Worm (Caenorhabditis elegans) whole organism, early embryonic: ENCODE data around the gene Y17D7B.10.

Source experiments
- B0310.2 ChIP-seq: sonication (generic microtip); optimal IDR thresholded peaks from 2 replicates; lab custom pipeline; 2016; ENCODE audit warnings: mild to moderate bottlenecking, missing genetic modification characterization, missing compliant biosample characterization
- F13C5.2 ChIP-seq: sonication (generic microtip); optimal IDR thresholded peaks from 2 replicates; lab custom pipeline; 2017; ENCODE audit warnings: mild to moderate bottlenecking, missing genetic modification characterization, inconsistent platforms, missing compliant biosample characterization
- aly-1 ChIP-seq: sonication (generic microtip); optimal IDR thresholded peaks from 2 replicates; lab custom pipeline; 2016; ENCODE audit warnings: missing genetic modification characterization, missing compliant biosample characterization
- ama-1 ChIP-seq: fragments of 150-350 bp; optimal IDR thresholded peaks from 2 replicates; lab custom pipeline; 2014
- ceh-13 ChIP-seq: fragments of 200-800 bp; sonication (Bioruptor generic); optimal IDR thresholded peaks from 2 replicates; lab custom pipeline; 2018; ENCODE audit warnings: mild to moderate bottlenecking, missing genetic modification characterization, missing compliant biosample characterization
- ceh-36 ChIP-seq: sonication (generic microtip); optimal IDR thresholded peaks from 2 replicates; lab custom pipeline; 2016; ENCODE audit warnings: missing genetic modification characterization, inconsistent platforms, missing compliant biosample characterization
- ets-7 ChIP-seq: sonication (generic microtip); optimal IDR thresholded peaks from 2 replicates; lab custom pipeline; 2016; ENCODE audit warnings: missing genotype, missing genetic modification characterization, missing compliant biosample characterization
- flt-1 ChIP-seq: fragments of 200-800 bp; sonication (Bioruptor generic); IDR thresholded peaks from 2 replicates; pipeline ENCODE4 v1.3.6; 2022; ENCODE audit warnings: missing genetic modification characterization, missing compliant biosample characterization
- hmbx-1 ChIP-seq: sonication (generic microtip); optimal IDR thresholded peaks from 2 replicates; lab custom pipeline; 2016; ENCODE audit warnings: mild to moderate bottlenecking, missing genetic modification characterization, missing compliant biosample characterization
- hmg-4 ChIP-seq: fragments of 200-800 bp; sonication (Bioruptor generic); optimal IDR thresholded peaks from 2 replicates; lab custom pipeline; 2018; ENCODE audit warnings: mild to moderate bottlenecking, missing genetic modification characterization, missing compliant biosample characterization
- hnd-1 ChIP-seq: sonication (generic microtip); optimal IDR thresholded peaks from 2 replicates; lab custom pipeline; 2016; ENCODE audit warnings: missing genetic modification characterization, missing compliant biosample characterization
- pes-1 ChIP-seq: fragments of 200-800 bp; sonication (Bioruptor generic); IDR thresholded peaks from 2 replicates; pipeline ENCODE4 v1.3.6; 2022; ENCODE audit warnings: missing genetic modification reagents, missing genetic modification characterization, missing compliant biosample characterization
- scrt-1 ChIP-seq: fragments of 200-800 bp; sonication (Bioruptor generic); IDR thresholded peaks from 2 replicates; pipeline ENCODE4 v1.3.6; 2022; ENCODE audit warnings: missing genetic modification characterization, missing compliant biosample characterization
- sea-1 ChIP-seq: fragments of 200-800 bp; sonication (Bioruptor generic); conservative IDR thresholded peaks from 2 replicates; pipeline ENCODE4 v1.3.6; 2022; ENCODE audit warnings: missing genetic modification characterization, missing compliant biosample characterization
- tbx-11 ChIP-seq: fragments of 200-800 bp; sonication (Bioruptor generic); IDR thresholded peaks from 2 replicates; pipeline ENCODE4 v1.3.6; 2022; ENCODE audit warnings: missing genetic modification characterization, missing compliant biosample characterization
- tbx-37 ChIP-seq: fragments of 200-800 bp; sonication (Bioruptor generic); conservative IDR thresholded peaks from 2 replicates; pipeline ENCODE4 v1.3.6; 2022; ENCODE audit warnings: missing genetic modification reagents, missing genetic modification characterization, missing compliant biosample characterization
- tra-4 ChIP-seq: sonication (generic microtip); optimal IDR thresholded peaks from 2 replicates; lab custom pipeline; 2017; ENCODE audit warnings: missing genetic modification characterization, missing compliant biosample characterization

The Y17D7B.10 gene

ce11 chrV:18790658-18791057, 7.1 kb downstream of the Y17D7B.10 start, which contains the start of gene nhr-231:
Gene nhr-231 (plus strand): TSS chrV:18790958.
- TF ChIP-seq ceh-13 (GFP tag; lab: Kevin White, UChicago) (no peak), tra-4 (tag; lab: Kevin White, UChicago) (no peak), sea-1 (GFP tag; lab: Robert Waterston, UW) (no peak), aly-1 (tag; lab: Kevin White, UChicago) (no peak), tbx-11 (GFP tag; lab: Robert Waterston, UW) (no peak), hnd-1 (tag; lab: Kevin White, UChicago) (no peak), flt-1 (no peak)

- no peak for TF ChIP-seq aly-1 (tag; lab: Kevin White, UChicago)
- TF ChIP-seq tbx-11 (GFP tag; lab: Robert Waterston, UW) = no peak
- TF ChIP-seq hmbx-1 (tag; lab: Kevin White, UChicago) = no peak
- no peak for TF ChIP-seq ets-7 (tag; lab: Kevin White, UChicago)
- no peak for TF ChIP-seq pes-1 (GFP tag; lab: Robert Waterston, UW)
- TF ChIP-seq hmg-4 (GFP tag; lab: Kevin White, UChicago) = no peak
- no peak for TF ChIP-seq ceh-36
- TF ChIP-seq B0310.2 (tag; lab: Kevin White, UChicago) = no peak
- TF ChIP-seq ceh-13 (GFP tag; lab: Kevin White, UChicago) = no peak
- no peak for TF ChIP-seq tbx-37 (GFP tag; lab: Robert Waterston, UW)
- TF ChIP-seq sea-1 (GFP tag; lab: Robert Waterston, UW) = no peak
- no peak for TF ChIP-seq ama-1 (lab: Kevin White, UChicago)
- TF ChIP-seq scrt-1 (GFP tag; lab: Robert Waterston, UW) = no peak
- no peak for TF ChIP-seq hnd-1 (tag; lab: Kevin White, UChicago)
- no peak for TF ChIP-seq flt-1
- TF ChIP-seq tra-4 (tag; lab: Kevin White, UChicago) = no peak
- TF ChIP-seq F13C5.2 (tag; lab: Kevin White, UChicago) = no peak
Measured at ce11 chrV:18800811-18801210, 17.3 kb downstream of the Y17D7B.10 start, which contains the start of gene nhr-170. Gene nhr-170 (minus strand): TSS chrV:18800826.

- TF ChIP-seq hmg-4 (GFP tag; lab: Kevin White, UChicago) (no peak), tbx-11 (GFP tag; lab: Robert Waterston, UW) (no peak)
Measured at ce11 chrV:18802077-18802476, 18.6 kb downstream of the Y17D7B.10 start, which contains the start of gene C54E10.11. Gene C54E10.11 (minus strand): TSS chrV:18802177.

- TF ChIP-seq hnd-1 (tag; lab: Kevin White, UChicago) (no peak), tbx-11 (GFP tag; lab: Robert Waterston, UW) (no peak), ama-1 (lab: Kevin White, UChicago) (no peak), tra-4 (tag; lab: Kevin White, UChicago) (no peak), ets-7 (tag; lab: Kevin White, UChicago) (no peak)
Measured at ce11 chrV:18803260-18803659, 19.7 kb downstream of the Y17D7B.10 start, which contains the start of gene C54E10.10. Gene C54E10.10 (minus strand): TSS chrV:18803360.

- TF ChIP-seq ets-7 (tag; lab: Kevin White, UChicago) (no peak), hmg-4 (GFP tag; lab: Kevin White, UChicago) (no peak), aly-1 (tag; lab: Kevin White, UChicago) (no peak), scrt-1 (GFP tag; lab: Robert Waterston, UW) (no peak), tra-4 (tag; lab: Kevin White, UChicago) (no peak), ama-1 (lab: Kevin White, UChicago) (no peak), B0310.2 (tag; lab: Kevin White, UChicago) (no peak), flt-1 (no peak), ceh-13 (GFP tag; lab: Kevin White, UChicago) (no peak), tbx-37 (GFP tag; lab: Robert Waterston, UW) (no peak), F13C5.2 (tag; lab: Kevin White, UChicago) (no peak), pes-1 (GFP tag; lab: Robert Waterston, UW) (no peak), hmbx-1 (tag; lab: Kevin White, UChicago) (no peak), tbx-11 (GFP tag; lab: Robert Waterston, UW) (no peak), sea-1 (GFP tag; lab: Robert Waterston, UW) (no peak)
Measured at ce11 chrV:18806409-18806808, 22.9 kb downstream of the Y17D7B.10 start, which contains the start of gene sri-10. Gene sri-10 (minus strand): TSS chrV:18806509.

DNA sequence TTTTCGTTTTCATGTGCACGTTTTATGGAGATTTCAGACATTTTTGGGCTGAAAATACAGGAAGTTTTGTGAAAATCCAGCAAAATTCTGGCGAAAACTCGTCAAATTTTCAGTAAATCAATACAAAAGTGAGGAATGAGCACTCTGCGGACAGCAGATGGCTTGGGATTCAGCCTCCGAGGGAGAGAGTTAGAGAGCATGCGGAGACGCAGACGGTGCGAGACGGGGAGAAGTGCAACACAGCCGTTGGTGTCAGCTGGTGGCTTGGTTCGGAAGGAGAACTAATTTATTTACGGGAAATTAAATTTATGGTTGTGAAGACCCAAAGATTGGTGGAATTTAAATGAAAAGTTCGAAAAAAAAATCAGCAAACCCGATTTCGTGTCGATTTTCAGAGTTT, 25.1 kb downstream of the Y17D7B.10 start, which contains the start of gene C54E10.6:
C54E10.6 (minus strand) TSS at position 109 of the 400 bp plus-strand sequence.
- TF ChIP-seq F13C5.2 (tag; lab: Kevin White, UChicago) (peak; percentile 43), ets-7 (tag; lab: Kevin White, UChicago) (no peak)

DNA sequence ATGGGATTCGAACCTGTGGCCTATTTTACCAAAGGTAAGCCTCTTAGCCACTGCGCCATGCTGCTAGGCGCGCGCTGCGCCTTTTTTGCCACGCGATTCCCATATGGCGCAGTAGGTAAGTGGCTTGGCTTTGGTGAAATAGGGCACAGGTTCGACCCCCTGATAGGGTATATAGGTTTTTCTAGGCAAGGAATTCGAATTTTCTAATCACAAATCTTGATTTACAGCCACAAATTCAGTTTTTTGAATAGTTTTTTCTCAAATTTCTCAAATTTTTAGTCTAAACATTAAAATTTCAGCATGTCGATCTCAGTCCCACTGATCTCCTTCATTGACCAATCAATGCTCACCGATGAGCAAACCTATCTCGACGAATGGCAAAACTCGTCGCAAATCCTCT, 27.2 kb downstream of the Y17D7B.10 start, which contains the start of gene C54E10.3:
C54E10.3 (plus strand) TSS at position 301 of the 400 bp plus-strand sequence.
- TF ChIP-seq B0310.2 (tag; lab: Kevin White, UChicago) (no peak), tra-4 (tag; lab: Kevin White, UChicago) (no peak), aly-1 (tag; lab: Kevin White, UChicago) (no peak), ceh-36 (no peak), flt-1 (no peak), scrt-1 (GFP tag; lab: Robert Waterston, UW) (no peak), pes-1 (GFP tag; lab: Robert Waterston, UW) (no peak), F13C5.2 (tag; lab: Kevin White, UChicago) (no peak), hmg-4 (GFP tag; lab: Kevin White, UChicago) (no peak)

DNA sequence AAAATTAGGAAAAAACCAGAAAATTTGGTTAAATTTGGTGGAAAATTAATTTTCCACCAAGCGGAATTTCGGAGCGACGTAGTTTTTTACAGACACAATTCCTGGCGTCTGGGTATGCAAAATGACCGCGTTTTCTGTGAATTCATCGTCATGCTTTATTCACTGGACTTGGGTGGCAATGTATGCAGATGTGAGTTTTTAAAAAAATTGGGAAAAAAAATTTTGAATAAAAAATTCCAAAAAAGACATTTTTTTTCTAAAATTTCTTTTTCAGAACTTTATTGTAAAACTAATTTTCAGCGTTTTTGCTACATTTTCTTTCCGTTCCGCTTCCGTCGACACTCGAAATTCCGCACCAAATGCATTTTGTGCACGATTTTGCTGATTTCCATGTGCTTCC, 27.8 kb downstream of the Y17D7B.10 start, which contains the start of gene C54E10.7:
C54E10.7 (plus strand) TSS at position 301 of the 400 bp plus-strand sequence.
- TF ChIP-seq hmg-4 (GFP tag; lab: Kevin White, UChicago) (no peak), scrt-1 (GFP tag; lab: Robert Waterston, UW) (no peak)
